Fruit fly (Drosophila melanogaster) whole organism, prepupa: ENCODE measurements around the gene CG33172.

Experiments used
- Blimp-1 ChIP-seq: fragments of 200-800 bp; sonication (Bioruptor generic); optimal IDR thresholded peaks from 3 replicates; lab custom pipeline; 2017; ENCODE audit warnings: missing biosample characterization, missing genetic modification characterization, mild to moderate bottlenecking, moderate library complexity, missing genetic modification reagents
- CG10631 ChIP-seq: fragments of 200-800 bp; sonication (Bioruptor generic); optimal IDR thresholded peaks from 2 replicates; lab custom pipeline; 2016; ENCODE audit warnings: missing biosample characterization, missing genetic modification characterization
- CG10669 ChIP-seq: fragments of 200-800 bp; sonication (Bioruptor generic); optimal IDR thresholded peaks from 3 replicates; lab custom pipeline; 2018; ENCODE audit warnings: missing biosample characterization, mild to moderate bottlenecking, missing genetic modification characterization, moderate library complexity
- CG11294 ChIP-seq: fragments of 200-800 bp; sonication (Bioruptor generic); IDR thresholded peaks from 2 replicates; pipeline ENCODE4 v1.3.6; 2022; ENCODE audit warnings: missing biosample characterization, missing genetic modification characterization
- CG15336 ChIP-seq: fragments of 200-800 bp; sonication (Bioruptor generic); IDR thresholded peaks from 2 replicates; pipeline ENCODE4 v1.3.6; 2022; ENCODE audit warnings: missing biosample characterization, missing genetic modification characterization
- CG16779 ChIP-seq: fragments of 200-800 bp; sonication (Bioruptor generic); optimal IDR thresholded peaks from 3 replicates; lab custom pipeline; 2017; ENCODE audit warnings: missing biosample characterization, mild to moderate bottlenecking, missing genetic modification characterization
- CG3032 ChIP-seq: fragments of 200-800 bp; optimal IDR thresholded peaks from 2 replicates; lab custom pipeline; 2019; ENCODE audit warnings: missing biosample characterization, mild to moderate bottlenecking, missing genetic modification characterization, moderate library complexity
- CG32006 ChIP-seq: fragments of 200-800 bp; sonication (Bioruptor generic); optimal IDR thresholded peaks from 3 replicates; lab custom pipeline; 2017; ENCODE audit warnings: missing biosample characterization, mild to moderate bottlenecking, missing genetic modification characterization
- CG6854 ChIP-seq: fragments of 200-800 bp; sonication (Bioruptor generic); optimal IDR thresholded peaks from 2 replicates; lab custom pipeline; 2017; ENCODE audit warnings: missing biosample characterization, mild to moderate bottlenecking, missing genetic modification characterization
- CG9139 ChIP-seq: fragments of 200-800 bp; sonication (Bioruptor generic); optimal IDR thresholded peaks from 3 replicates; lab custom pipeline; 2017; ENCODE audit warnings: missing biosample characterization, mild to moderate bottlenecking, missing genetic modification characterization
- Eip78C ChIP-seq: fragments of 200-800 bp; sonication (Bioruptor generic); peaks from one replicate; lab custom pipeline; 2016; ENCODE audit warnings: missing biosample characterization, missing genetic modification characterization
- Eip93F ChIP-seq: fragments of 200-800 bp; sonication (Bioruptor generic); optimal IDR thresholded peaks from 2 replicates; lab custom pipeline; 2016; ENCODE audit warnings: missing biosample characterization, mild to moderate bottlenecking, missing genetic modification characterization
- Lpt ChIP-seq: fragments of 200-800 bp; sonication (Bioruptor generic); optimal IDR thresholded peaks from 3 replicates; lab custom pipeline; 2016; ENCODE audit warnings: missing biosample characterization, missing genetic modification characterization
- Met ChIP-seq: fragments of 200-800 bp; sonication (Bioruptor generic); optimal IDR thresholded peaks from 3 replicates; lab custom pipeline; 2016; ENCODE audit warnings: missing biosample characterization, missing genetic modification characterization
- OdsH ChIP-seq: fragments of 200-800 bp; sonication (Bioruptor generic); optimal IDR thresholded peaks from 3 replicates; lab custom pipeline; 2016; ENCODE audit warnings: missing biosample characterization, missing genetic modification characterization
- Smox ChIP-seq: fragments of 200-800 bp; sonication (Bioruptor generic); optimal IDR thresholded peaks from 3 replicates; lab custom pipeline; 2016; ENCODE audit warnings: missing biosample characterization, missing genetic modification characterization
- Sox15 ChIP-seq: fragments of 200-800 bp; sonication (Bioruptor generic); optimal IDR thresholded peaks from 3 replicates; lab custom pipeline; 2016; ENCODE audit warnings: missing biosample characterization, missing genetic modification characterization
- cyc ChIP-seq: fragments of 200-800 bp; sonication (Bioruptor generic); optimal IDR thresholded peaks from 3 replicates; lab custom pipeline; 2016; ENCODE audit warnings: missing biosample characterization, missing genetic modification characterization
- esn ChIP-seq: fragments of 200-800 bp; sonication (Bioruptor generic); optimal IDR thresholded peaks from 2 replicates; lab custom pipeline; 2016; ENCODE audit warnings: missing biosample characterization, mild to moderate bottlenecking, missing genetic modification characterization, moderate library complexity
- fd59A ChIP-seq: fragments of 200-800 bp; sonication (Bioruptor generic); optimal IDR thresholded peaks from 2 replicates; lab custom pipeline; 2017; ENCODE audit warnings: missing biosample characterization, mild to moderate bottlenecking, missing genetic modification characterization, missing genetic modification reagents
- fkh ChIP-seq: fragments of 200-800 bp; sonication (Bioruptor generic); optimal IDR thresholded peaks from 3 replicates; lab custom pipeline; 2017; ENCODE audit warnings: missing biosample characterization, mild to moderate bottlenecking, missing genetic modification characterization, moderate library complexity
- lz ChIP-seq: fragments of 200-800 bp; sonication (Bioruptor generic); optimal IDR thresholded peaks from 3 replicates; lab custom pipeline; 2016; ENCODE audit warnings: missing biosample characterization, missing genetic modification characterization
- net ChIP-seq: fragments of 200-800 bp; sonication (Bioruptor generic); optimal IDR thresholded peaks from 3 replicates; lab custom pipeline; 2016; ENCODE audit warnings: missing biosample characterization, missing genetic modification characterization
- pdm3 ChIP-seq: fragments of 200-800 bp; sonication (Bioruptor generic); optimal IDR thresholded peaks from 3 replicates; lab custom pipeline; 2016; ENCODE audit warnings: missing biosample characterization, missing genetic modification characterization
- ss ChIP-seq, 2 experiments: fragments of 200-800 bp; sonication (Bioruptor generic); optimal IDR thresholded peaks; 2 replicates in 1 of 2; 3 replicates in 1 of 2; lab custom pipeline; 2017 to 2018; ENCODE audit warnings: mild to moderate bottlenecking in 2 of 2, missing biosample characterization in 2 of 2, missing genetic modification characterization in 2 of 2, moderate library complexity in 1 of 2
- svp ChIP-seq: fragments of 200-800 bp; sonication (Bioruptor generic); peaks from one replicate; lab custom pipeline; 2016; ENCODE audit warnings: missing biosample characterization, missing genetic modification characterization
- topi ChIP-seq: fragments of 200-800 bp; sonication (Bioruptor generic); optimal IDR thresholded peaks from 3 replicates; lab custom pipeline; 2016; ENCODE audit warnings: missing biosample characterization, missing genetic modification characterization
- vri ChIP-seq: fragments of 200-800 bp; sonication (Bioruptor generic); optimal IDR thresholded peaks from 3 replicates; lab custom pipeline; 2016; ENCODE audit warnings: missing biosample characterization, mild to moderate bottlenecking, missing genetic modification characterization

CG33172 gene

dm6 chrX:15748945-15749344 lies 20.5 kb upstream of the CG33172 start, which contains the start of gene Mvd:
Mvd (plus strand) TSS chrX:15749166.
- TF ChIP-seq CG15336 (GFP tag; lab: Robert Waterston, UW) (no peak), CG3032 (tag; lab: Kevin White, UChicago) (peak; percentile 6), Blimp-1 (GFP tag; lab: Kevin White, UChicago) (peak; percentile 65), Lpt (GFP tag; lab: Kevin White, UChicago) (no peak), svp (GFP tag; lab: Kevin White, UChicago) (no peak), fkh (GFP tag; lab: Kevin White, UChicago) (peak; percentile 90), Eip78C (GFP tag; lab: Kevin White, UChicago) (peak; percentile 64)
- TF ChIP-seq, all 60 proteins: peak for 4

dm6 chrX:15756018-15756417 lies 13.4 kb upstream of the CG33172 start, which contains the start of gene CG8260:
CG8260 (plus strand) TSS chrX:15756318.
- TF ChIP-seq CG11294 (no peak), ss (GFP tag; optimal IDR thresholded peaks at IDR 0.05; lab: Kevin White, UChicago) (no peak), pdm3 (no peak), OdsH (no peak), CG16779 (tag; lab: Kevin White, UChicago) (no peak), Met (GFP tag; lab: Kevin White, UChicago) (no peak), Eip93F (no peak), net (GFP tag; lab: Kevin White, UChicago) (no peak), CG10669 (GFP tag; lab: Kevin White, UChicago) (no peak)

- no peak for TF ChIP-seq Smox (GFP tag; lab: Kevin White, UChicago)
- peak; percentile 37 for TF ChIP-seq vri (GFP tag; lab: Kevin White, UChicago)
- peak; percentile 50 for TF ChIP-seq fkh (GFP tag; lab: Kevin White, UChicago)
- no peak for TF ChIP-seq net (GFP tag; lab: Kevin White, UChicago)
- TF ChIP-seq CG16779 (tag; lab: Kevin White, UChicago): no peak
- TF ChIP-seq Sox15: no peak
- peak; percentile 20 for TF ChIP-seq Eip78C (GFP tag; lab: Kevin White, UChicago)
- no peak for TF ChIP-seq CG10631
- no peak for TF ChIP-seq CG32006 (GFP tag; lab: Kevin White, UChicago)
- no peak for TF ChIP-seq CG11294
These were observed 10.7 kb upstream of the CG33172 start for dm6 chrX:15758692-15759240.

dm6 chrX:15759752-15760446 lies 9.6 kb upstream of the CG33172 start:
- no peak for TF ChIP-seq esn (GFP tag; lab: Kevin White, UChicago)
- no peak for TF ChIP-seq svp (GFP tag; lab: Kevin White, UChicago)
- no peak for TF ChIP-seq CG9139 (GFP tag; lab: Kevin White, UChicago)
- TF ChIP-seq lz (GFP tag; lab: Kevin White, UChicago): no peak

- TF ChIP-seq Eip78C (GFP tag; lab: Kevin White, UChicago) (peak; percentile 53), fkh (GFP tag; lab: Kevin White, UChicago) (peak; percentile 36), lz (GFP tag; lab: Kevin White, UChicago) (peak; percentile 3), fd59A (no peak), cyc (GFP tag; lab: Kevin White, UChicago) (peak; percentile 21)
These were observed 8.8 kb upstream of the CG33172 start, which contains the start of the genes Graf and mRpL3 for dm6 chrX:15760447-15761297. Graf (minus strand) TSS chrX:15760733. mRpL3 (plus strand) TSS chrX:15761248.

dm6 chrX:15761298-15761640 lies 8.2 kb upstream of the CG33172 start:
- TF ChIP-seq Met (GFP tag; lab: Kevin White, UChicago): no peak
- no peak for TF ChIP-seq CG6854 (GFP tag; lab: Kevin White, UChicago)
- no peak for TF ChIP-seq topi (GFP tag; lab: Kevin White, UChicago)
